Fruit fly (Drosophila melanogaster) whole organism, embryonic: ENCODE measurements around the gene bbg.

Experiments used
- Abd-B ChIP-seq: fragments of 200-800 bp; sonication (Bioruptor generic); optimal IDR thresholded peaks from 2 replicates; lab custom pipeline; 2018; ENCODE audit warnings: missing biosample characterization, mild to moderate bottlenecking, missing genetic modification characterization, moderate library complexity
- B-H1 ChIP-seq: fragments of 200-800 bp; sonication (Bioruptor generic); IDR thresholded peaks from 3 replicates; pipeline ENCODE4 v1.3.6; 2022; ENCODE audit warnings: missing biosample characterization, missing genetic modification characterization
- CG10267 ChIP-seq: fragments of 200-800 bp; sonication (Bioruptor generic); optimal IDR thresholded peaks from 2 replicates; lab custom pipeline; 2018; ENCODE audit warnings: missing biosample characterization, mild to moderate bottlenecking, missing genetic modification characterization, moderate library complexity
- CG10654 ChIP-seq: fragments of 200-800 bp; sonication (Bioruptor generic); optimal IDR thresholded peaks from 2 replicates; lab custom pipeline; 2016; ENCODE audit warnings: missing biosample characterization, missing genetic modification characterization
- CG11456 ChIP-seq: fragments of 200-800 bp; sonication (Bioruptor generic); IDR thresholded peaks from 3 replicates; pipeline ENCODE4 v1.3.6; 2022; ENCODE audit warnings: missing biosample characterization, missing genetic modification characterization
- CG11504 ChIP-seq: fragments of 200-800 bp; sonication (Bioruptor generic); optimal IDR thresholded peaks from 3 replicates; lab custom pipeline; 2019; ENCODE audit warnings: missing biosample characterization, mild to moderate bottlenecking, missing genetic modification characterization, moderate library complexity
- CG12659 ChIP-seq: fragments of 200-800 bp; sonication (Bioruptor generic); optimal IDR thresholded peaks from 3 replicates; lab custom pipeline; 2017; ENCODE audit warnings: mild to moderate bottlenecking, missing biosample characterization, missing genetic modification reagents, missing genetic modification characterization
- CG12769 ChIP-seq: fragments of 200-800 bp; sonication (Bioruptor generic); optimal IDR thresholded peaks from 2 replicates; lab custom pipeline; 2019; ENCODE audit warnings: missing biosample characterization, mild to moderate bottlenecking, missing genetic modification characterization, moderate library complexity
- CG12942 ChIP-seq: fragments of 200-800 bp; sonication (Bioruptor generic); optimal IDR thresholded peaks from 3 replicates; lab custom pipeline; 2016; ENCODE audit warnings: missing biosample characterization, missing genetic modification characterization
- CG14965 ChIP-seq: fragments of 200-800 bp; sonication (Bioruptor generic); optimal IDR thresholded peaks from 2 replicates; lab custom pipeline; 2016; ENCODE audit warnings: missing biosample characterization, missing genetic modification characterization, borderline replicate concordance
- CG15073 ChIP-seq: fragments of 200-800 bp; sonication (Bioruptor generic); optimal IDR thresholded peaks from 2 replicates; lab custom pipeline; 2016; ENCODE audit warnings: missing biosample characterization, missing genetic modification characterization
- CG15479 ChIP-seq: fragments of 200-800 bp; sonication (Bioruptor generic); optimal IDR thresholded peaks from 3 replicates; lab custom pipeline; 2019; ENCODE audit warnings: missing biosample characterization, mild to moderate bottlenecking, missing genetic modification characterization, moderate library complexity
- CG16863 ChIP-seq: fragments of 200-800 bp; sonication (Bioruptor generic); optimal IDR thresholded peaks from 3 replicates; lab custom pipeline; 2016; ENCODE audit warnings: missing biosample characterization, missing genetic modification characterization
- CG17912 ChIP-seq: fragments of 200-800 bp; sonication (Bioruptor generic); optimal IDR thresholded peaks from 2 replicates; lab custom pipeline; 2018; ENCODE audit warnings: missing biosample characterization, mild to moderate bottlenecking, missing genetic modification characterization
- CG1792 ChIP-seq: fragments of 200-800 bp; sonication (Bioruptor generic); optimal IDR thresholded peaks from 2 replicates; lab custom pipeline; 2016; ENCODE audit warnings: missing biosample characterization, missing genetic modification characterization
- CG1832 ChIP-seq: fragments of 200-800 bp; sonication (Bioruptor generic); optimal IDR thresholded peaks from 2 replicates; lab custom pipeline; 2017; ENCODE audit warnings: missing biosample characterization, mild to moderate bottlenecking, missing genetic modification characterization, inconsistent platforms
- CG2712 ChIP-seq: fragments of 200-800 bp; optimal IDR thresholded peaks from 3 replicates; lab custom pipeline; 2019; ENCODE audit warnings: missing biosample characterization, mild to moderate bottlenecking, missing genetic modification characterization, moderate library complexity
- CG3065 ChIP-seq: fragments of 200-800 bp; sonication (Bioruptor generic); optimal IDR thresholded peaks from 2 replicates; lab custom pipeline; 2016; ENCODE audit warnings: missing biosample characterization, missing genetic modification characterization
- CG3726 ChIP-seq: fragments of 200-800 bp; sonication (Bioruptor generic); IDR thresholded peaks from 3 replicates; pipeline ENCODE4, ENCODE4 v1.3.6; 2022; ENCODE audit warnings: missing biosample characterization, missing genetic modification characterization
- CG3847 ChIP-seq: fragments of 200-800 bp; sonication (Bioruptor generic); IDR thresholded peaks from 2 replicates; pipeline ENCODE4 v1.3.6; 2022; ENCODE audit warnings: missing biosample characterization, missing genetic modification characterization
- CG4404 ChIP-seq: fragments of 200-800 bp; sonication (Bioruptor generic); IDR thresholded peaks from 2 replicates; pipeline ENCODE4 v1.3.6; 2022; ENCODE audit warnings: missing biosample characterization, missing genetic modification characterization
- CG7357 ChIP-seq: fragments of 200-800 bp; sonication (Bioruptor generic); IDR thresholded peaks from 3 replicates; pipeline ENCODE4 v1.3.6; 2022; ENCODE audit warnings: missing biosample characterization, missing genetic modification characterization
- CG8924 ChIP-seq: fragments of 200-800 bp; optimal IDR thresholded peaks from 3 replicates; lab custom pipeline; 2019; ENCODE audit warnings: missing biosample characterization, mild to moderate bottlenecking, missing genetic modification characterization, moderate library complexity
- CG9932 ChIP-seq: fragments of 200-800 bp; sonication (Bioruptor generic); IDR thresholded peaks from 2 replicates; pipeline ENCODE4 v1.3.6; 2022; ENCODE audit warnings: missing biosample characterization, missing genetic modification characterization
- D19B ChIP-seq: fragments of 200-800 bp; sonication (Bioruptor generic); optimal IDR thresholded peaks from 2 replicates; lab custom pipeline; 2017; ENCODE audit warnings: missing biosample characterization, mild to moderate bottlenecking, missing genetic modification characterization
- Eip74EF ChIP-seq, 2 experiments: fragments of 200-800 bp in 1 of 2; fragments of >200 bp in 1 of 2; sonication (Bioruptor generic) in 1 of 2; optimal IDR thresholded peaks; 2 replicates each; lab custom pipeline; 2017 to 2019; ENCODE audit warnings: missing biosample characterization in 2 of 2, missing genetic modification characterization in 2 of 2, mild to moderate bottlenecking in 1 of 2, moderate library complexity in 1 of 2
- HHEX ChIP-seq: fragments of 200-800 bp; sonication (Bioruptor generic); optimal IDR thresholded peaks from 3 replicates; lab custom pipeline; 2017; ENCODE audit warnings: missing biosample characterization, mild to moderate bottlenecking, missing genetic modification characterization, missing genetic modification reagents
- HLH54F ChIP-seq: fragments of 200-800 bp; sonication (Bioruptor generic); optimal IDR thresholded peaks from 3 replicates; lab custom pipeline; 2016; ENCODE audit warnings: missing biosample characterization, missing genetic modification characterization
- Hey ChIP-seq: fragments of 200-800 bp; sonication (Bioruptor generic); optimal IDR thresholded peaks from 3 replicates; lab custom pipeline; 2018; ENCODE audit warnings: missing biosample characterization, mild to moderate bottlenecking, missing genetic modification characterization
- Hmx ChIP-seq: fragments of 200-800 bp; sonication (Bioruptor generic); optimal IDR thresholded peaks from 2 replicates; lab custom pipeline; 2016; ENCODE audit warnings: missing biosample characterization, missing genetic modification characterization
- ase ChIP-seq: fragments of 200-800 bp; sonication (Bioruptor generic); IDR thresholded peaks from 3 replicates; pipeline ENCODE4 v1.3.6; 2022; ENCODE audit warnings: missing biosample characterization, missing genetic modification characterization
- bowl ChIP-seq: fragments of 200-800 bp; sonication (Bioruptor generic); IDR thresholded peaks from 2 replicates; pipeline ENCODE4 v1.3.6; 2022; ENCODE audit warnings: missing biosample characterization, missing genetic modification characterization
- cwo ChIP-seq: fragments of 200-800 bp; sonication (Bioruptor generic); optimal IDR thresholded peaks from 3 replicates; lab custom pipeline; 2017; ENCODE audit warnings: missing biosample characterization, missing genetic modification characterization, mild to moderate bottlenecking, moderate library complexity, missing genetic modification reagents
- dpn ChIP-seq, 2 experiments: fragments of 200-800 bp; sonication (Bioruptor generic); optimal IDR thresholded peaks; 3 replicates each; lab custom pipeline; 2016; ENCODE audit warnings: missing biosample characterization in 2 of 2, missing genetic modification characterization in 2 of 2
- ems ChIP-seq: fragments of 200-800 bp; sonication (Bioruptor generic); optimal IDR thresholded peaks from 3 replicates; lab custom pipeline; 2016; ENCODE audit warnings: missing biosample characterization, missing genetic modification characterization
- fd64A ChIP-seq: fragments of 200-800 bp; sonication (Bioruptor generic); optimal IDR thresholded peaks from 3 replicates; lab custom pipeline; 2018; ENCODE audit warnings: missing biosample characterization, mild to moderate bottlenecking, missing genetic modification characterization
- ftz-f1 ChIP-seq: fragments of 200-800 bp; sonication (Bioruptor generic); optimal IDR thresholded peaks from 2 replicates; lab custom pipeline; 2016; ENCODE audit warnings: missing biosample characterization, missing genetic modification characterization
- gt ChIP-seq: fragments of 200-800 bp; sonication (Bioruptor generic); IDR thresholded peaks from 2 replicates; pipeline ENCODE4 v1.3.6; 2022; ENCODE audit warnings: missing biosample characterization, missing genetic modification characterization
- hth ChIP-seq: fragments of >200 bp; optimal IDR thresholded peaks from 2 replicates; lab custom pipeline; 2017; ENCODE audit warnings: inconsistent platforms
- kay ChIP-seq: fragments of 200-800 bp; sonication (Bioruptor generic); optimal IDR thresholded peaks from 2 replicates; lab custom pipeline; 2016; ENCODE audit warnings: missing biosample characterization, missing genetic modification characterization
- lab ChIP-seq: fragments of 200-800 bp; sonication (Bioruptor generic); optimal IDR thresholded peaks from 3 replicates; lab custom pipeline; 2017; ENCODE audit warnings: missing biosample characterization, missing genetic modification characterization, mild to moderate bottlenecking, moderate library complexity, missing genetic modification reagents
- lilli ChIP-seq: fragments of 200-800 bp; sonication (Bioruptor generic); optimal IDR thresholded peaks from 3 replicates; lab custom pipeline; 2016; ENCODE audit warnings: missing biosample characterization, missing genetic modification characterization
- pan ChIP-seq, 4 experiments: fragments of >200 bp in 3 of 4; fragments of 200-800 bp in 1 of 4; sonication (Bioruptor generic) in 1 of 4; optimal IDR thresholded peaks in 3 of 4; IDR thresholded peaks in 1 of 4; 2 replicates each; pipeline versions ENCODE4 v1.3.6 to Lab custom; 2017 to 2022; ENCODE audit warnings: missing biosample characterization in 2 of 4, missing genetic modification characterization in 2 of 4, mixed read lengths in 1 of 4
- pb ChIP-seq: fragments of 200-800 bp; sonication (Bioruptor generic); optimal IDR thresholded peaks from 3 replicates; lab custom pipeline; 2016; ENCODE audit warnings: missing biosample characterization, missing genetic modification characterization
- scrt ChIP-seq: fragments of 200-800 bp; sonication (Bioruptor generic); optimal IDR thresholded peaks from 2 replicates; lab custom pipeline; 2018; ENCODE audit warnings: missing biosample characterization, mild to moderate bottlenecking, missing genetic modification characterization, moderate library complexity
- sna ChIP-seq: fragments of 200-800 bp; sonication (Bioruptor generic); IDR thresholded peaks from 2 replicates; pipeline ENCODE4 v1.3.6; 2022; ENCODE audit warnings: missing biosample characterization, missing genetic modification characterization; ENCODE audit not compliant: partially characterized antibody
- tin ChIP-seq: fragments of 200-800 bp; sonication (Bioruptor generic); optimal IDR thresholded peaks from 3 replicates; lab custom pipeline; 2016; ENCODE audit warnings: missing biosample characterization, missing genetic modification characterization
- toy ChIP-seq: fragments of 200-800 bp; sonication (Bioruptor generic); IDR thresholded peaks from 2 replicates; pipeline ENCODE4 v1.3.6; 2022; ENCODE audit warnings: missing biosample characterization, missing genetic modification characterization
- trh ChIP-seq: fragments of 200-800 bp; sonication (Bioruptor generic); optimal IDR thresholded peaks from 2 replicates; lab custom pipeline; 2016; ENCODE audit warnings: missing biosample characterization, missing genetic modification characterization
- usp ChIP-seq: fragments of >200 bp; optimal IDR thresholded peaks from 2 replicates; lab custom pipeline; 2017; ENCODE audit warnings: missing biosample characterization, missing genetic modification characterization
- vfl ChIP-seq: fragments of 200-800 bp; sonication (Bioruptor generic); optimal IDR thresholded peaks from 2 replicates; lab custom pipeline; 2016; ENCODE audit warnings: missing biosample characterization, missing genetic modification characterization
- zen ChIP-seq: fragments of 200-800 bp; sonication (Bioruptor generic); optimal IDR thresholded peaks from 3 replicates; lab custom pipeline; 2018; ENCODE audit warnings: missing biosample characterization, mild to moderate bottlenecking, missing genetic modification characterization, moderate library complexity

bbg gene

dm6 chr3L:14574649-14575048, 38.6 kb upstream of the bbg start (continued):
- TF ChIP-seq CG16863 (GFP tag; lab: Kevin White, UChicago): no peak
- no peak for TF ChIP-seq CG15479 (GFP tag; lab: Kevin White, UChicago)
- TF ChIP-seq HHEX (GFP tag; lab: Kevin White, UChicago): no peak
- TF ChIP-seq CG10654 (GFP tag; lab: Kevin White, UChicago): no peak
- TF ChIP-seq dpn (GFP tag; optimal IDR thresholded peaks at IDR 0.05; lab: Kevin White, UChicago): no peak
- no peak for TF ChIP-seq B-H1
- no peak for TF ChIP-seq toy
- no peak for TF ChIP-seq Eip74EF (GFP tag; optimal IDR thresholded peaks at IDR 0.05; lab: Kevin White, UChicago)
- no peak for TF ChIP-seq lilli (GFP tag; lab: Kevin White, UChicago)
- TF ChIP-seq CG11504 (tag; lab: Kevin White, UChicago): peak; percentile 65
- no peak for TF ChIP-seq CG15073 (GFP tag; lab: Kevin White, UChicago)
- no peak for TF ChIP-seq pan (optimal IDR thresholded peaks at IDR 0.05; lab: Kevin White, UChicago)
- TF ChIP-seq pan (GFP tag; optimal IDR thresholded peaks at IDR 0.05 in 1 of 2, IDR thresholded peaks at IDR 0.05 in 1 of 2): peak in 1 of 2 experiments; percentile 20
- no peak for TF ChIP-seq fd64A (GFP tag; lab: Kevin White, UChicago)
- no peak for TF ChIP-seq kay (GFP tag; lab: Kevin White, UChicago)
- no peak for TF ChIP-seq ase
- peak; percentile 55 for TF ChIP-seq CG2712 (tag; lab: Kevin White, UChicago)
- TF ChIP-seq CG14965 (GFP tag; lab: Kevin White, UChicago): no peak
- TF ChIP-seq CG3065 (GFP tag; lab: Kevin White, UChicago): no peak
- no peak for TF ChIP-seq CG12659 (GFP tag; lab: Kevin White, UChicago)
- TF ChIP-seq CG3847 (GFP tag; lab: Robert Waterston, UW): no peak
- peak; percentile 40 for TF ChIP-seq lab (GFP tag; lab: Kevin White, UChicago)
- no peak for TF ChIP-seq gt
- TF ChIP-seq CG12769 (tag; lab: Kevin White, UChicago): no peak
- no peak for TF ChIP-seq zen (tag; lab: Kevin White, UChicago)
- TF ChIP-seq tin: peak; percentile 25
- TF ChIP-seq Abd-B (GFP tag; lab: Kevin White, UChicago): no peak
- no peak for TF ChIP-seq CG12942 (GFP tag; lab: Kevin White, UChicago)
- no peak; the same call in 1 of the 2 replicates for TF ChIP-seq CG9932
- no peak for TF ChIP-seq CG3726 (GFP tag; lab: Robert Waterston, UW)
- no peak for TF ChIP-seq scrt
- TF ChIP-seq hth (lab: Kevin White, UChicago): no peak
- TF ChIP-seq ems (GFP tag; lab: Kevin White, UChicago): no peak
- TF ChIP-seq bowl (GFP tag; lab: Robert Waterston, UW): no peak
- TF ChIP-seq CG17912 (GFP tag; lab: Kevin White, UChicago): no peak
- TF ChIP-seq Hey (tag; lab: Kevin White, UChicago): no peak
- TF ChIP-seq CG11456 (GFP tag; lab: Robert Waterston, UW): no peak
- TF ChIP-seq trh (GFP tag; lab: Kevin White, UChicago): no peak
- TF ChIP-seq CG8924 (tag; lab: Kevin White, UChicago): peak; percentile 16
- TF ChIP-seq D19B (GFP tag; lab: Kevin White, UChicago): no peak
- TF ChIP-seq sna: no peak
- peak; percentile 10 for TF ChIP-seq CG10267 (tag; lab: Kevin White, UChicago)
- TF ChIP-seq cwo (GFP tag; lab: Kevin White, UChicago): no peak
- no peak for TF ChIP-seq vfl (GFP tag; lab: Kevin White, UChicago)
- no peak for TF ChIP-seq CG1792 (GFP tag; lab: Kevin White, UChicago)
- no peak for TF ChIP-seq CG4404 (GFP tag; lab: Robert Waterston, UW)
- TF ChIP-seq Hmx (GFP tag; lab: Kevin White, UChicago): no peak
- no peak for TF ChIP-seq CG7357 (GFP tag; lab: Robert Waterston, UW)
- TF ChIP-seq usp (GFP tag; lab: Kevin White, UChicago): no peak
- no peak for TF ChIP-seq ftz-f1 (GFP tag; lab: Kevin White, UChicago)
- TF ChIP-seq HLH54F (GFP tag; lab: Kevin White, UChicago): no peak
- TF ChIP-seq CG1832: no peak
- TF ChIP-seq pb (GFP tag; lab: Kevin White, UChicago): no peak
